ENCODE assay signal across 2 worm cellular contexts in genomic region chrIV:5598515-5599132, ce11.
TF ChIP-seq lines count a peak whose summit lies in the region.

No protein-coding gene starts in this region.

TF ChIP-seq in whole organism, L1 larva, 84 proteins besides CTCF, POLR2A, EP300 and RAD21 (continued from another document):
- TF ChIP-seq snpc-4 (tag; optimal IDR thresholded peaks at IDR 0.05; lab: Kevin White, UChicago) (no peak), mab-9 (GFP tag; IDR thresholded peaks at IDR 0.05; lab: Robert Waterston, UW) (no peak), ztf-11 (tag; optimal IDR thresholded peaks at IDR 0.05; lab: Kevin White, UChicago) (no peak), fkh-4 (tag; optimal IDR thresholded peaks at IDR 0.05; lab: Kevin White, UChicago; ENCODE audit: borderline replicate concordance) (no peak), fkh-10 (GFP tag; optimal IDR thresholded peaks at IDR 0.05; lab: Kevin White, UChicago) (no peak), nhr-237 (tag; optimal IDR thresholded peaks at IDR 0.05; lab: Kevin White, UChicago) (no peak), mep-1 (tag; optimal IDR thresholded peaks at IDR 0.05; lab: Kevin White, UChicago) (peak; percentile 14), nhr-71 (tag; optimal IDR thresholded peaks at IDR 0.05; lab: Kevin White, UChicago) (no peak), tbx-2 (tag; optimal IDR thresholded peaks at IDR 0.05; lab: Kevin White, UChicago) (no peak), elt-3 (tag; optimal IDR thresholded peaks at IDR 0.05; lab: Kevin White, UChicago) (no peak)

TF ChIP-seq in whole organism, L4 larva, 104 proteins besides CTCF, POLR2A, EP300 and RAD21 (continued from another document):
- TF ChIP-seq F49E8.2 (tag; optimal IDR thresholded peaks at IDR 0.05; lab: Kevin White, UChicago; ENCODE audit: borderline replicate concordance) (no peak), rbr-2 (tag; optimal IDR thresholded peaks at IDR 0.05; lab: Kevin White, UChicago) (peak; percentile 26), skn-1 (tag; optimal IDR thresholded peaks at IDR 0.05; lab: Kevin White, UChicago) (no peak), daf-16 (GFP tag; optimal IDR thresholded peaks at IDR 0.05; lab: Kevin White, UChicago) (peak in 1 of 2 experiments; percentile 91), daf-16 (tag; optimal IDR thresholded peaks at IDR 0.05; lab: Kevin White, UChicago) (peak; percentile 26), D1046.2 (GFP tag; IDR thresholded peaks at IDR 0.05; lab: Robert Waterston, UW) (no peak), ZK337.2 (GFP tag; IDR thresholded peaks at IDR 0.05; lab: Robert Waterston, UW) (no peak), zag-1 (tag; optimal IDR thresholded peaks at IDR 0.05; lab: Kevin White, UChicago) (no peak), hif-1 (tag; optimal IDR thresholded peaks at IDR 0.05; lab: Kevin White, UChicago) (peak in 1 of 2 experiments; percentile 0), ceh-62 (tag; optimal IDR thresholded peaks at IDR 0.05; lab: Kevin White, UChicago) (no peak), F44E2.7 (GFP tag; IDR thresholded peaks at IDR 0.05; lab: Robert Waterston, UW) (no peak), ceh-44 (GFP tag; IDR thresholded peaks at IDR 0.05; lab: Robert Waterston, UW) (no peak), fkh-10 (GFP tag; optimal IDR thresholded peaks at IDR 0.05; lab: Kevin White, UChicago) (no peak), hlh-11 (tag; optimal IDR thresholded peaks at IDR 0.05; lab: Kevin White, UChicago) (no peak), attf-4 (tag; optimal IDR thresholded peaks at IDR 0.05; lab: Kevin White, UChicago) (no peak), ZK546.5 (tag; optimal IDR thresholded peaks at IDR 0.05; lab: Kevin White, UChicago) (no peak), mxl-3 (GFP tag; optimal IDR thresholded peaks at IDR 0.05; lab: Kevin White, UChicago) (no peak), jun-1 (tag; optimal IDR thresholded peaks at IDR 0.05; lab: Kevin White, UChicago) (no peak), gei-8 (GFP tag; optimal IDR thresholded peaks at IDR 0.05; lab: Kevin White, UChicago) (no peak), ceh-32 (tag; optimal IDR thresholded peaks at IDR 0.05; lab: Kevin White, UChicago; ENCODE audit: poor library complexity) (no peak), unc-39 (tag; optimal IDR thresholded peaks at IDR 0.05; lab: Kevin White, UChicago) (no peak), egl-43 (GFP tag; IDR thresholded peaks at IDR 0.05; lab: Robert Waterston, UW) (no peak), nhr-76 (tag; optimal IDR thresholded peaks at IDR 0.05; lab: Kevin White, UChicago) (no peak), snpc-4 (tag; optimal IDR thresholded peaks at IDR 0.05; lab: Kevin White, UChicago) (no peak), nhr-11 (tag; optimal IDR thresholded peaks at IDR 0.05; lab: Kevin White, UChicago) (no peak)
TF ChIP-seq in whole organism, L4 larva: peak in this region for 6.
